Worm (Caenorhabditis elegans): ENCODE measurements around the gene ZK1307.3.

Gene ZK1307.3

ce11 chrII:9621913-9622348 lies 30.9 kb downstream of the ZK1307.3 start:
- no peak for TF ChIP-seq elt-1 (tag; optimal IDR thresholded peaks at IDR 0.05)
- TF ChIP-seq nhr-67 (tag; optimal IDR thresholded peaks at IDR 0.05): no peak
- peak; percentile 8 for TF ChIP-seq nhr-23 (tag; optimal IDR thresholded peaks at IDR 0.05)
- TF ChIP-seq pha-4 (tag; optimal IDR thresholded peaks at IDR 0.05): peak; percentile 91
- TF ChIP-seq snpc-4 (tag; optimal IDR thresholded peaks at IDR 0.05): no peak

ce11 chrII:9621121-9621520 lies 31.7 kb downstream of the ZK1307.3 start:
- peak; percentile 31 for TF ChIP-seq ama-1 (optimal IDR thresholded peaks at IDR 0.05)
- no peak for TF ChIP-seq elt-1 (tag; optimal IDR thresholded peaks at IDR 0.05)
- no peak for TF ChIP-seq mml-1 (tag; optimal IDR thresholded peaks at IDR 0.05)
- TF ChIP-seq elt-2 (tag; optimal IDR thresholded peaks at IDR 0.05): no peak
- TF ChIP-seq sea-2 (GFP tag; optimal IDR thresholded peaks at IDR 0.05): no peak
- TF ChIP-seq nhr-28 (tag; optimal IDR thresholded peaks at IDR 0.05): no peak
- no peak for TF ChIP-seq tbx-2 (tag; optimal IDR thresholded peaks at IDR 0.05)
- no peak for TF ChIP-seq nhr-11 (tag; optimal IDR thresholded peaks at IDR 0.05)
- TF ChIP-seq nhr-77 (tag; optimal IDR thresholded peaks at IDR 0.05): no peak
- TF ChIP-seq pqm-1 (tag; optimal IDR thresholded peaks at IDR 0.05): no peak
- no peak for TF ChIP-seq egl-5 (tag; optimal IDR thresholded peaks at IDR 0.05)
- TF ChIP-seq ceh-16 (tag; optimal IDR thresholded peaks at IDR 0.05): no peak
- no peak for TF ChIP-seq snpc-4 (tag; optimal IDR thresholded peaks at IDR 0.05)
- no peak for TF ChIP-seq egl-27 (tag; optimal IDR thresholded peaks at IDR 0.05)
- TF ChIP-seq ceh-28 (tag; optimal IDR thresholded peaks at IDR 0.05): no peak
- TF ChIP-seq nfya-1 (tag; optimal IDR thresholded peaks at IDR 0.05; ENCODE audit: insufficient read depth): peak; percentile 32
- TF ChIP-seq ZK546.5 (tag; optimal IDR thresholded peaks at IDR 0.05): no peak
- peak; percentile 60 for TF ChIP-seq pha-4 (tag; optimal IDR thresholded peaks at IDR 0.05)
- TF ChIP-seq nhr-237 (tag; optimal IDR thresholded peaks at IDR 0.05): no peak
- TF ChIP-seq nhr-23 (tag; optimal IDR thresholded peaks at IDR 0.05): no peak
- TF ChIP-seq lin-15B (tag; optimal IDR thresholded peaks at IDR 0.05): no peak
- no peak for TF ChIP-seq R02D3.7 (tag; optimal IDR thresholded peaks at IDR 0.05)
- TF ChIP-seq jun-1 (tag; optimal IDR thresholded peaks at IDR 0.05): no peak
- peak; percentile 52 for TF ChIP-seq lin-39 (tag; optimal IDR thresholded peaks at IDR 0.05)
- no peak for TF ChIP-seq ceh-82 (tag; optimal IDR thresholded peaks at IDR 0.05)
- TF ChIP-seq aly-2 (tag; optimal IDR thresholded peaks at IDR 0.05): no peak
- no peak for TF ChIP-seq fkh-2 (tag; optimal IDR thresholded peaks at IDR 0.05)
- no peak for TF ChIP-seq mdl-1 (tag; optimal IDR thresholded peaks at IDR 0.05)
- TF ChIP-seq fos-1 (tag; optimal IDR thresholded peaks at IDR 0.05): no peak
- TF ChIP-seq lsy-12 (tag; optimal IDR thresholded peaks at IDR 0.05): no peak
- TF ChIP-seq fkh-10 (GFP tag; optimal IDR thresholded peaks at IDR 0.05): no peak
- no peak for TF ChIP-seq nhr-43 (tag; optimal IDR thresholded peaks at IDR 0.05; ENCODE audit: poor library complexity, severe bottlenecking)
- TF ChIP-seq nhr-76 (tag; optimal IDR thresholded peaks at IDR 0.05): no peak
- TF ChIP-seq skn-1 (tag; optimal IDR thresholded peaks at IDR 0.05): no peak
- TF ChIP-seq unc-62 (GFP tag; optimal IDR thresholded peaks at IDR 0.05): peak; percentile 25
- TF ChIP-seq eor-1 (tag; optimal IDR thresholded peaks at IDR 0.05): no peak
- TF ChIP-seq elt-3 (tag; optimal IDR thresholded peaks at IDR 0.05): no peak
- no peak for TF ChIP-seq nhr-12 (tag; optimal IDR thresholded peaks at IDR 0.05)
- peak; percentile 6 for TF ChIP-seq hmg-11 (tag; optimal IDR thresholded peaks at IDR 0.05)

- no peak for TF ChIP-seq egl-5 (tag; optimal IDR thresholded peaks at IDR 0.05)
- TF ChIP-seq nhr-43 (tag; optimal IDR thresholded peaks at IDR 0.05; ENCODE audit: poor library complexity, severe bottlenecking): peak; percentile 46
- peak; percentile 24 for TF ChIP-seq elt-1 (tag; optimal IDR thresholded peaks at IDR 0.05)
- TF ChIP-seq fkh-10 (GFP tag; optimal IDR thresholded peaks at IDR 0.05): no peak
- TF ChIP-seq skn-1 (tag; optimal IDR thresholded peaks at IDR 0.05): no peak
- no peak for TF ChIP-seq nhr-12 (tag; optimal IDR thresholded peaks at IDR 0.05)
- peak; percentile 59 for TF ChIP-seq nhr-25 (tag; optimal IDR thresholded peaks at IDR 0.05)
- TF ChIP-seq lin-15B (tag; optimal IDR thresholded peaks at IDR 0.05): no peak
- no peak for TF ChIP-seq ZK546.5 (tag; optimal IDR thresholded peaks at IDR 0.05)
- no peak for TF ChIP-seq egl-27 (tag; optimal IDR thresholded peaks at IDR 0.05)
- TF ChIP-seq nhr-23 (tag; optimal IDR thresholded peaks at IDR 0.05): peak; percentile 10
- TF ChIP-seq nfya-1 (tag; optimal IDR thresholded peaks at IDR 0.05; ENCODE audit: insufficient read depth): no peak
Observed at ce11 chrII:9620616-9621015, 32.2 kb downstream of the ZK1307.3 start.
